Worm (Caenorhabditis elegans) whole organism, L4 larva: ENCODE data around the gene hic-1.

ENCODE experiments used
- D1046.2 ChIP-seq: fragments of 200-800 bp; sonication (Bioruptor generic); IDR thresholded peaks from 2 replicates; pipeline ENCODE4 v1.3.6; 2022; ENCODE audit warnings: missing genetic modification characterization, missing compliant biosample characterization
- Y105C5A.15 ChIP-seq: fragments of 200-800 bp; sonication (Bioruptor generic); IDR thresholded peaks from 2 replicates; pipeline ENCODE4 v1.3.6; 2022; ENCODE audit warnings: missing genetic modification characterization, missing compliant biosample characterization
- aha-1 ChIP-seq: fragments of 150-350 bp; peaks from one replicate; lab custom pipeline; 2014; ENCODE audit warnings: missing biosample characterization, missing genetic modification characterization
- ceh-28 ChIP-seq: fragments of 150-350 bp; optimal IDR thresholded peaks from 2 replicates; lab custom pipeline; 2014; ENCODE audit warnings: missing biosample characterization, missing genetic modification reagents, missing genetic modification characterization
- ctbp-1 ChIP-seq: fragments of 200-800 bp; sonication (Bioruptor generic); IDR thresholded peaks from 2 replicates; pipeline ENCODE4 v1.3.6; 2022; ENCODE audit warnings: missing genetic modification reagents, missing genetic modification characterization, missing compliant biosample characterization
- daf-16 ChIP-seq, 3 experiments: sonication (generic microtip); optimal IDR thresholded peaks; 2 replicates each; lab custom pipeline; 2016 to 2017; ENCODE audit warnings: missing genetic modification characterization in 3 of 3, missing genetic modification reagents in 3 of 3, mild to moderate bottlenecking in 2 of 3, missing compliant biosample characterization in 2 of 3, missing biosample characterization in 1 of 3, moderate library complexity in 1 of 3
- daf-19 ChIP-seq: fragments of 200-800 bp; sonication (Bioruptor generic); conservative IDR thresholded peaks from 2 replicates; pipeline ENCODE4 v1.3.6; 2022; ENCODE audit warnings: missing genetic modification characterization, missing compliant biosample characterization
- dmd-6 ChIP-seq: fragments of 200-800 bp; sonication (Bioruptor generic); IDR thresholded peaks from 2 replicates; pipeline ENCODE4 v1.3.6; 2022; ENCODE audit warnings: missing genetic modification reagents, missing genetic modification characterization, missing compliant biosample characterization
- duxl-1 ChIP-seq: sonication (generic microtip); optimal IDR thresholded peaks from 2 replicates; lab custom pipeline; 2016; ENCODE audit warnings: mild to moderate bottlenecking, missing genetic modification characterization, moderate library complexity, missing compliant biosample characterization; ENCODE audit not compliant: poor library complexity
- dve-1 ChIP-seq: sonication (generic microtip); optimal IDR thresholded peaks from 2 replicates; lab custom pipeline; 2017; ENCODE audit warnings: antibody characterized with exemption, mild to moderate bottlenecking, missing genetic modification characterization, missing compliant biosample characterization; ENCODE audit not compliant: insufficient read depth
- egl-43 ChIP-seq: fragments of 200-800 bp; sonication (Bioruptor generic); IDR thresholded peaks from 2 replicates; pipeline ENCODE4 v1.3.6; 2022; ENCODE audit warnings: missing genetic modification reagents, missing genetic modification characterization, missing compliant biosample characterization
- gei-8 ChIP-seq: fragments of 200-800 bp; sonication (Bioruptor generic); optimal IDR thresholded peaks from 2 replicates; lab custom pipeline; 2018; ENCODE audit warnings: mild to moderate bottlenecking, missing genetic modification characterization, missing compliant biosample characterization
- hlh-11 ChIP-seq: fragments of 200-800 bp; sonication (Bioruptor generic); optimal IDR thresholded peaks from 2 replicates; lab custom pipeline; 2018; ENCODE audit warnings: mild to moderate bottlenecking, missing genetic modification characterization, missing compliant biosample characterization
- hlh-30 ChIP-seq: sonication (generic microtip); optimal IDR thresholded peaks from 2 replicates; lab custom pipeline; 2017; ENCODE audit warnings: antibody characterized with exemption, mild to moderate bottlenecking, missing genetic modification characterization, missing compliant biosample characterization; ENCODE audit not compliant: insufficient read depth
- jun-1 ChIP-seq: fragments of 150-350 bp; optimal IDR thresholded peaks from 2 replicates; lab custom pipeline; 2014; ENCODE audit warnings: missing biosample characterization, missing genetic modification reagents, missing genetic modification characterization
- lin-15B ChIP-seq: fragments of 150-350 bp; sonication (generic microtip); optimal IDR thresholded peaks from 3 replicates; lab custom pipeline; 2014; ENCODE audit warnings: missing biosample characterization, missing genetic modification characterization
- lin-29 ChIP-seq: fragments of 200-800 bp; sonication (Bioruptor generic); IDR thresholded peaks from 2 replicates; pipeline ENCODE4 v1.3.6; 2022; ENCODE audit warnings: missing genetic modification reagents, missing genetic modification characterization, missing compliant biosample characterization
- lin-38 ChIP-seq: fragments of 200-800 bp; sonication (Bioruptor generic); IDR thresholded peaks from 2 replicates; pipeline ENCODE4 v1.3.6; 2022; ENCODE audit warnings: missing genetic modification reagents, missing genetic modification characterization, missing compliant biosample characterization
- lin-39 ChIP-seq: fragments of 150-350 bp; optimal IDR thresholded peaks from 2 replicates; lab custom pipeline; 2014; ENCODE audit warnings: missing biosample characterization, missing genetic modification reagents, missing genetic modification characterization
- lsy-2 ChIP-seq, 2 experiments: fragments of 150-350 bp in 1 of 2; sonication (generic microtip) in 1 of 2; optimal IDR thresholded peaks; 2 replicates each; lab custom pipeline; 2014 to 2017; ENCODE audit warnings: missing biosample characterization in 2 of 2, missing genetic modification characterization in 2 of 2
- mes-2 ChIP-seq: sonication (generic microtip); optimal IDR thresholded peaks from 2 replicates; lab custom pipeline; 2016; ENCODE audit warnings: missing genotype, mild to moderate bottlenecking, missing genetic modification characterization, missing compliant biosample characterization; ENCODE audit not compliant: poor library complexity, severe bottlenecking
- mxl-3 ChIP-seq: fragments of 200-800 bp; sonication (Bioruptor generic); optimal IDR thresholded peaks from 2 replicates; lab custom pipeline; 2018; ENCODE audit warnings: mild to moderate bottlenecking, missing genetic modification characterization, missing compliant biosample characterization
- nhr-25 ChIP-seq: sonication (generic microtip); optimal IDR thresholded peaks from 2 replicates; lab custom pipeline; 2017; ENCODE audit warnings: missing genetic modification characterization, mild to moderate bottlenecking, missing compliant biosample characterization, antibody characterized with exemption, moderate library complexity, borderline replicate concordance; ENCODE audit not compliant: insufficient read depth
- nhr-28 ChIP-seq: fragments of 150-350 bp; optimal IDR thresholded peaks from 2 replicates; lab custom pipeline; 2014; ENCODE audit warnings: missing biosample characterization, missing genetic modification characterization
- nhr-77 ChIP-seq: fragments of 150-350 bp; optimal IDR thresholded peaks from 2 replicates; lab custom pipeline; 2014; ENCODE audit warnings: missing biosample characterization, missing genetic modification characterization
- pqm-1 ChIP-seq: sonication (generic microtip); optimal IDR thresholded peaks from 2 replicates; lab custom pipeline; 2017; ENCODE audit warnings: missing biosample characterization, missing genetic modification characterization
- sdz-12 ChIP-seq: fragments of 200-800 bp; sonication (Bioruptor generic); optimal IDR thresholded peaks from 2 replicates; lab custom pipeline; 2018; ENCODE audit warnings: mild to moderate bottlenecking, missing genetic modification characterization, missing compliant biosample characterization
- set-16 ChIP-seq: fragments of 200-800 bp; sonication (Bioruptor generic); IDR thresholded peaks from 2 replicates; pipeline ENCODE4 v1.3.6; 2022; ENCODE audit warnings: missing genetic modification reagents, missing genetic modification characterization, missing compliant biosample characterization
- spr-1 ChIP-seq: sonication (generic microtip); optimal IDR thresholded peaks from 2 replicates; lab custom pipeline; 2016; ENCODE audit warnings: mild to moderate bottlenecking, missing genetic modification characterization, missing compliant biosample characterization
- unc-39 ChIP-seq: sonication (generic microtip); optimal IDR thresholded peaks from 2 replicates; lab custom pipeline; 2017; ENCODE audit warnings: missing biosample characterization, missing genetic modification characterization
- unc-62 ChIP-seq, 3 experiments: fragments of 150-350 bp in 1 of 3; sonication (generic microtip); optimal IDR thresholded peaks in 2 of 3; peaks in 1 of 3; 1 replicate in 1 of 3; 2 replicates in 2 of 3; lab custom pipeline; 2014 to 2017; ENCODE audit warnings: missing biosample characterization in 3 of 3, missing genetic modification characterization in 3 of 3, missing genetic modification reagents in 3 of 3, missing genotype in 1 of 3
- ztf-11 ChIP-seq: fragments of 150-350 bp; optimal IDR thresholded peaks from 2 replicates; lab custom pipeline; 2014; ENCODE audit warnings: missing biosample characterization, missing genetic modification characterization
- ztf-7 ChIP-seq: fragments of 150-350 bp; optimal IDR thresholded peaks from 2 replicates; lab custom pipeline; 2014; ENCODE audit warnings: missing biosample characterization, missing genetic modification characterization

hic-1 gene

DNA sequence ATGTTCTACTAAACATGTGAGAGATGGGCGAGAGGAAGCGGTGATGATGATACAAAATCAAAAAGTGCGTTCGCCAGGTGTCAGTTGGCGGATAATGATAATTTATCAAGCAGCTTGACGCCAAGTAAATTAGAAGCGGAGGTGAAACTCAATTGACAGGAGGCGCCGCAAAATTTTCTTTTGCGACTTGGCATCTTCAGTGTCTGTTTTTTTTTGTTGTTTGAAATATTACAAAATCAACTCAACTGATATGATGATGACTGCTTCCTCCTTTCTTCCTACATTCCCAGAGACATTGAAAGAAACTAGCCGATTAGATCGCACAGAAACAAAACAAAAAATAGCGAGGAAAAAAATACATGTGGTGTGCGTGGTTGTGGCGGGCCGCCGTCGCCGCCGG lies 22.6 kb downstream of the hic-1 start:
- peak in 1 of 2 experiments; percentile 95 for TF ChIP-seq unc-62 (GFP tag; optimal IDR thresholded peaks at IDR 0.05 in 1 of 2; lab: Kevin White, UChicago)
- TF ChIP-seq unc-62 (tag; optimal IDR thresholded peaks at IDR 0.05; lab: Kevin White, UChicago): no peak
- no peak for TF ChIP-seq lin-39

DNA sequence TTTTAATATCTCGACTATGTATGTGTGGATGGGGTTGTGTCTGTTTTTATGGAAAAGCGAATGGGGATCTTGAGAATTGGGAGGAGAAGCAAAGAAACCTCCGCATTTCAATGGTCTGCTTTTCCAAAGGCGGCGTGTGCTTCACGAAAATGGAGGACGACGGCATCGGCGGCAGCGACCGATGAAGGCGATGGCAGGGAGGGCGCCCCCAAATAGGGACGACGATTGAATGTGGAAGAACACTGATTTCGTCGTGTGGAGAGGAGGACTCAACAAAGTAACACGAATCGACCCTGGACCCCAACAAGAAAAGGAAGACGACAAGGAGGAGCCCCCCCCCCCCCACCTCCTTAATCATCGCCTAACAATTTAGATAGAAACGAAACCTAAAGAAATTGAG lies 25.6 kb downstream of the hic-1 start:
- TF ChIP-seq set-16 (GFP tag; lab: Robert Waterston, UW): peak; percentile 57
- no peak for TF ChIP-seq mes-2
- TF ChIP-seq, all 104 proteins: peak for 1

- TF ChIP-seq sdz-12: no peak
- TF ChIP-seq unc-62 (GFP tag; optimal IDR thresholded peaks at IDR 0.05 in 1 of 2; lab: Kevin White, UChicago): peak in 1 of 2 experiments; percentile 71
- no peak for TF ChIP-seq unc-62 (tag; optimal IDR thresholded peaks at IDR 0.05; lab: Kevin White, UChicago)
- TF ChIP-seq, all 104 proteins: peak for 1
Observed at ce11 chrX:6569624-6570023, 29.0 kb downstream of the hic-1 start, which contains the start of gene dop-3. Gene dop-3 (minus strand): TSS chrX:6569724.

ce11 chrX:6562378-6562856 lies 36.2 kb downstream of the hic-1 start, which contains the start of gene aaim-1:
Gene aaim-1 (minus strand): TSS chrX:6562428.
- TF ChIP-seq ctbp-1 (no peak), ztf-7 (tag; lab: Kevin White, UChicago) (no peak), dmd-6 (GFP tag; lab: Robert Waterston, UW) (peak; percentile 57), ztf-11 (tag; lab: Kevin White, UChicago) (no peak), egl-43 (0 out of 2 replicates have a peak, but pooled peaks have one; percentile 12), unc-62 (GFP tag; optimal IDR thresholded peaks at IDR 0.05 in 1 of 2; lab: Kevin White, UChicago) (peak in 1 of 2 experiments; percentile 53), unc-62 (tag; optimal IDR thresholded peaks at IDR 0.05; lab: Kevin White, UChicago) (no peak)

DNA sequence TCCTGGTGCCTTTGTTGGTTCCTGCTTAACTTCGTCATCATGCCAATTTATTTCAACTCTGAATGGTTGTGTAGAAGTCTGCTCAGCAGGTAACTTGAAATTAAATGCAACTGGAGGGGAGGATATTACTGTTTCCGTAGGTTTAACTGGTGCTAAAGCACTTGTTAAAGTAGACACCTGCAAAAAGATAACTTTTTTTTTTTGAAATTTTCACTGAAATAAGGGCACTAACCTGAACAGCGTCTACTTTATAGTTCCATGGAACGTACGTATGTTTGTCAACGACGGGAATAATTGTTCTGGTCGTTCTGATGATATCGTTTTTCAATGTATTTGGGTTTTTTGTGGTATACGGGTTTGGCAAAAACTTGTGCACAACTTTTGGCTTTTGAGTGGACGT lies 38.1 kb downstream of the hic-1 start:
- TF ChIP-seq lin-15B (no peak), unc-62 (GFP tag; optimal IDR thresholded peaks at IDR 0.05 in 1 of 2; lab: Kevin White, UChicago) (peak in 1 of 2 experiments; percentile 98), unc-62 (tag; optimal IDR thresholded peaks at IDR 0.05; lab: Kevin White, UChicago) (no peak), nhr-77 (no peak), lin-29 (GFP tag; lab: Robert Waterston, UW) (no peak)

ce11 chrX:6553634-6554033 lies 45.0 kb downstream of the hic-1 start:
- TF ChIP-seq Y105C5A.15 (no peak), ctbp-1 (no peak), aha-1 (tag; lab: Kevin White, UChicago) (peak; percentile 97)

ce11 chrX:6552806-6553337 lies 45.8 kb downstream of the hic-1 start, which contains the start of gene svh-2:
Gene svh-2 (plus strand): TSS chrX:6553287.
- TF ChIP-seq unc-62 (GFP tag; optimal IDR thresholded peaks at IDR 0.05 in 1 of 2; lab: Kevin White, UChicago): peak in 1 of 2 experiments; percentile 98
- TF ChIP-seq unc-62 (tag; optimal IDR thresholded peaks at IDR 0.05; lab: Kevin White, UChicago): no peak
- no peak for TF ChIP-seq jun-1 (tag; lab: Kevin White, UChicago)
- peak; percentile 44 for TF ChIP-seq aha-1 (tag; lab: Kevin White, UChicago)
- TF ChIP-seq hlh-30 (tag; lab: Kevin White, UChicago): peak; percentile 1
- TF ChIP-seq lin-38 (GFP tag; lab: Robert Waterston, UW): no peak
- no peak for TF ChIP-seq ceh-28 (tag; lab: Kevin White, UChicago)

DNA sequence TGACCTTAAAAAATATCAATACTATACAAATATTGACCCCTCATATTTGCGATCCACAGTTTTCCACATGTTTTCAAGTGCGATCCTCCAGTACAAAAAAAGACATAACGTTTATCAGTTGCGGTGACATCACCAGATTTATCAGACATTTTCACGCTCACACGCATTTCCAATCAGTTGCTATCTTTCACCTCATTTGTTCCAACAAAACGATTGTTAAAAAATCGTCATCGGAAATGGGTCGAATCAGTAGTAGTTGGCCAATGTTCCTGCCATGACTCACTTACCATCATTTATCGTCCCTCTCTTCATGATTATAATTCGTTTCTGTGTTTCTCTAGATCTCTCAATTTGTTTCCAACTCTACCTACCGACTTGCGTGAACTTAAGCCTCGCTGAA lies 47.0 kb downstream of the hic-1 start:
- peak; percentile 17 for TF ChIP-seq hlh-30 (tag; lab: Kevin White, UChicago)
- peak in 1 of 2 experiments; percentile 4 for TF ChIP-seq lsy-2 (tag; optimal IDR thresholded peaks at IDR 0.05; lab: Kevin White, UChicago)
- no peak for TF ChIP-seq daf-19 (GFP tag; lab: Robert Waterston, UW)
- TF ChIP-seq nhr-25 (tag; lab: Kevin White, UChicago): no peak
- no peak for TF ChIP-seq duxl-1
- TF ChIP-seq D1046.2: no peak
- no peak for TF ChIP-seq spr-1
- peak; percentile 60 for TF ChIP-seq dmd-6 (GFP tag; lab: Robert Waterston, UW)
- no peak for TF ChIP-seq daf-16 (GFP tag; optimal IDR thresholded peaks at IDR 0.05; lab: Kevin White, UChicago)
- TF ChIP-seq daf-16 (tag; optimal IDR thresholded peaks at IDR 0.05; lab: Kevin White, UChicago): peak; percentile 61
- TF ChIP-seq gei-8: no peak
- no peak for TF ChIP-seq unc-39 (tag; lab: Kevin White, UChicago)
- TF ChIP-seq mes-2: peak; percentile 17
- TF ChIP-seq pqm-1 (tag; lab: Kevin White, UChicago): peak; percentile 85
- peak; percentile 44 for TF ChIP-seq dve-1 (tag; lab: Kevin White, UChicago)
- TF ChIP-seq hlh-11: peak; percentile 59
- TF ChIP-seq nhr-28: peak; percentile 72
- TF ChIP-seq mxl-3: peak; percentile 36
- TF ChIP-seq, all 104 proteins: peak for 10
